Worm (Caenorhabditis elegans) whole organism, L1 larva: ENCODE measurements around the gene F56C3.4.
A peak's percentile ranks its signal among the peaks of the same experiment; 100 is the strongest.
"Not testable (repeated sequence)": the region's sequence is repeated elsewhere in the genome, so short reads cannot be mapped to it uniquely, and the experiment has no call there.

Experiments used
- C04F5.9 ChIP-seq: sonication (generic microtip); optimal IDR thresholded peaks from 2 replicates; lab custom pipeline; 2016; ENCODE audit warnings: missing genetic modification characterization, missing compliant biosample characterization
- C16A3.4 ChIP-seq: fragments of 150-350 bp; optimal IDR thresholded peaks from 2 replicates; lab custom pipeline; 2014; ENCODE audit warnings: missing biosample characterization, missing genetic modification characterization
- C34B4.2 ChIP-seq: sonication (generic microtip); optimal IDR thresholded peaks from 2 replicates; lab custom pipeline; 2017; ENCODE audit warnings: mild to moderate bottlenecking, missing genetic modification characterization, missing compliant biosample characterization
- Y116A8C.19 ChIP-seq: sonication (generic microtip); optimal IDR thresholded peaks from 2 replicates; lab custom pipeline; 2016; ENCODE audit warnings: missing compliant biosample characterization, missing genetic modification characterization, borderline replicate concordance
- blmp-1 ChIP-seq: fragments of 150-350 bp; optimal IDR thresholded peaks from 2 replicates; lab custom pipeline; 2014; ENCODE audit warnings: missing biosample characterization, missing genetic modification characterization
- ceh-63 ChIP-seq: fragments of 200-800 bp; sonication (Bioruptor generic); optimal IDR thresholded peaks from 2 replicates; lab custom pipeline; 2018; ENCODE audit warnings: mild to moderate bottlenecking, missing genetic modification characterization, missing compliant biosample characterization
- ceh-88 ChIP-seq: fragments of 200-800 bp; sonication (Bioruptor generic); IDR thresholded peaks from 2 replicates; pipeline ENCODE4 v1.3.6; 2022; ENCODE audit warnings: missing genetic modification characterization, missing compliant biosample characterization
- dpl-1 ChIP-seq, 3 experiments: fragments of 150-350 bp in 2 of 3; sonication (generic microtip) in 1 of 3; optimal IDR thresholded peaks; 2 replicates each; lab custom pipeline; 2014 to 2017; ENCODE audit warnings: missing biosample characterization in 3 of 3, missing genetic modification characterization in 3 of 3, missing genetic modification reagents in 3 of 3
- efl-1 ChIP-seq, 4 experiments: fragments of 150-350 bp; optimal IDR thresholded peaks in 3 of 4; peaks in 1 of 4; 1 replicate in 1 of 4; 2 replicates in 3 of 4; lab custom pipeline; 2014; ENCODE audit warnings: missing biosample characterization in 2 of 4, missing genetic modification characterization in 2 of 4, missing genetic modification reagents in 2 of 4
- efl-3 ChIP-seq: fragments of 200-800 bp; sonication (Bioruptor generic); optimal IDR thresholded peaks from 2 replicates; lab custom pipeline; 2018; ENCODE audit warnings: mild to moderate bottlenecking, missing genetic modification characterization, missing compliant biosample characterization
- egl-27 ChIP-seq, 2 experiments: fragments of 150-350 bp in 1 of 2; sonication (generic microtip); optimal IDR thresholded peaks; 3 replicates each; lab custom pipeline; 2017 to 2018; ENCODE audit warnings: missing biosample characterization in 2 of 2, missing genetic modification characterization in 2 of 2, missing genetic modification reagents in 2 of 2
- ets-5 ChIP-seq: fragments of 200-800 bp; sonication (Bioruptor generic); IDR thresholded peaks from 2 replicates; pipeline ENCODE4 v1.3.6; 2022; ENCODE audit warnings: missing genetic modification characterization, missing compliant biosample characterization
- fkh-10 ChIP-seq: sonication (generic microtip); optimal IDR thresholded peaks from 2 replicates; lab custom pipeline; 2017; ENCODE audit warnings: missing biosample characterization, missing genetic modification reagents, missing genetic modification characterization
- fkh-8 ChIP-seq: sonication (generic microtip); optimal IDR thresholded peaks from 2 replicates; lab custom pipeline; 2016; ENCODE audit warnings: mild to moderate bottlenecking, missing genetic modification characterization, missing compliant biosample characterization
- fos-1 ChIP-seq: fragments of 150-350 bp; optimal IDR thresholded peaks from 2 replicates; lab custom pipeline; 2014; ENCODE audit warnings: missing biosample characterization, missing genetic modification characterization
- hlh-17 ChIP-seq: fragments of 200-800 bp; sonication (Bioruptor generic); optimal IDR thresholded peaks from 2 replicates; lab custom pipeline; 2018; ENCODE audit warnings: missing genetic modification characterization, mild to moderate bottlenecking, missing compliant biosample characterization, moderate library complexity, borderline replicate concordance
- isw-1 ChIP-seq: fragments of 200-800 bp; sonication (Bioruptor generic); IDR thresholded peaks from 2 replicates; pipeline ENCODE4 v1.3.6; 2022; ENCODE audit warnings: missing genetic modification characterization, missing compliant biosample characterization
- jun-1 ChIP-seq: fragments of 150-350 bp; optimal IDR thresholded peaks from 2 replicates; lab custom pipeline; 2014; ENCODE audit warnings: missing biosample characterization, missing genetic modification reagents, missing genetic modification characterization
- lin-14 ChIP-seq: fragments of 200-800 bp; sonication (Bioruptor generic); optimal IDR thresholded peaks from 2 replicates; lab custom pipeline; 2018; ENCODE audit warnings: mild to moderate bottlenecking, missing genetic modification characterization, moderate library complexity, missing compliant biosample characterization
- lsy-2 ChIP-seq, 2 experiments: fragments of 150-350 bp; optimal IDR thresholded peaks; 2 replicates each; lab custom pipeline; 2014; ENCODE audit warnings: missing biosample characterization in 2 of 2, missing genetic modification characterization in 2 of 2
- mab-9 ChIP-seq: fragments of 200-800 bp; sonication (Bioruptor generic); IDR thresholded peaks from 2 replicates; pipeline ENCODE4 v1.3.6; 2022; ENCODE audit warnings: missing genetic modification reagents, missing genetic modification characterization, missing compliant biosample characterization
- mdl-1 ChIP-seq, 2 experiments: fragments of 150-350 bp; optimal IDR thresholded peaks; 2 replicates each; lab custom pipeline; 2014 to 2017; ENCODE audit warnings: missing biosample characterization in 2 of 2, missing genetic modification characterization in 2 of 2, inconsistent platforms in 1 of 2
- mef-2 ChIP-seq: fragments of 150-350 bp; optimal IDR thresholded peaks from 2 replicates; lab custom pipeline; 2014; ENCODE audit warnings: missing biosample characterization, missing genetic modification characterization
- nhr-11 ChIP-seq: fragments of 150-350 bp; optimal IDR thresholded peaks from 2 replicates; lab custom pipeline; 2014; ENCODE audit warnings: missing biosample characterization, missing genetic modification characterization
- nhr-12 ChIP-seq: sonication (generic microtip); optimal IDR thresholded peaks from 2 replicates; lab custom pipeline; 2017; ENCODE audit warnings: missing biosample characterization, missing genetic modification characterization
- nhr-20 ChIP-seq: sonication (generic microtip); optimal IDR thresholded peaks from 2 replicates; lab custom pipeline; 2016; ENCODE audit warnings: mild to moderate bottlenecking, missing genetic modification characterization, missing compliant biosample characterization
- nhr-237 ChIP-seq: fragments of 150-350 bp; optimal IDR thresholded peaks from 2 replicates; lab custom pipeline; 2014; ENCODE audit warnings: missing biosample characterization, missing genetic modification characterization
- nhr-47 ChIP-seq: sonication (generic microtip); optimal IDR thresholded peaks from 2 replicates; lab custom pipeline; 2016; ENCODE audit warnings: mild to moderate bottlenecking, missing genetic modification characterization, moderate library complexity, missing compliant biosample characterization
- nhr-71 ChIP-seq: sonication (generic microtip); optimal IDR thresholded peaks from 2 replicates; lab custom pipeline; 2016; ENCODE audit warnings: mild to moderate bottlenecking, missing genetic modification characterization, moderate library complexity, missing compliant biosample characterization
- nhr-84 ChIP-seq: sonication (generic microtip); optimal IDR thresholded peaks from 2 replicates; lab custom pipeline; 2017; ENCODE audit warnings: missing biosample characterization, missing genetic modification characterization
- pqm-1 ChIP-seq: sonication (generic microtip); optimal IDR thresholded peaks from 3 replicates; lab custom pipeline; 2017; ENCODE audit warnings: missing biosample characterization, missing genetic modification characterization
- rnt-1 ChIP-seq: sonication (generic microtip); optimal IDR thresholded peaks from 2 replicates; lab custom pipeline; 2016; ENCODE audit warnings: mild to moderate bottlenecking, missing genetic modification characterization, moderate library complexity, missing compliant biosample characterization
- sox-4 ChIP-seq: sonication (generic microtip); optimal IDR thresholded peaks from 2 replicates; lab custom pipeline; 2016; ENCODE audit warnings: missing genetic modification characterization, missing compliant biosample characterization
- sptf-1 ChIP-seq: fragments of 150-350 bp; optimal IDR thresholded peaks from 2 replicates; lab custom pipeline; 2014; ENCODE audit warnings: missing biosample characterization, missing genetic modification characterization
- tbx-2 ChIP-seq: sonication (generic microtip); optimal IDR thresholded peaks from 2 replicates; lab custom pipeline; 2016; ENCODE audit warnings: missing genetic modification characterization, missing compliant biosample characterization
- tlp-1 ChIP-seq: fragments of 150-350 bp; optimal IDR thresholded peaks from 2 replicates; lab custom pipeline; 2014; ENCODE audit warnings: missing biosample characterization, missing genetic modification characterization
- unc-130 ChIP-seq: fragments of 150-350 bp; optimal IDR thresholded peaks from 2 replicates; lab custom pipeline; 2017; ENCODE audit warnings: missing biosample characterization, missing genetic modification characterization, inconsistent platforms
- unc-98 ChIP-seq: fragments of 200-800 bp; sonication (Bioruptor generic); IDR thresholded peaks from 2 replicates; pipeline ENCODE4 v1.3.6; 2022; ENCODE audit warnings: missing genetic modification characterization, missing compliant biosample characterization
- zip-4 ChIP-seq: fragments of 200-800 bp; sonication (Bioruptor generic); optimal IDR thresholded peaks from 2 replicates; lab custom pipeline; 2018; ENCODE audit warnings: mild to moderate bottlenecking, missing genetic modification characterization, moderate library complexity, missing compliant biosample characterization
- ztf-11 ChIP-seq, 2 experiments: sonication (generic microtip); optimal IDR thresholded peaks; 2 replicates each; lab custom pipeline; 2016 to 2017; ENCODE audit warnings: missing genetic modification characterization in 2 of 2, missing biosample characterization in 1 of 2, missing compliant biosample characterization in 1 of 2
- ztf-4 ChIP-seq: fragments of 150-350 bp; optimal IDR thresholded peaks from 2 replicates; lab custom pipeline; 2014; ENCODE audit warnings: missing biosample characterization, missing genetic modification characterization

F56C3.4 gene

ce11 chrX:1360631-1361030 lies at the start of gene F56C3.4:
F56C3.4 (minus strand) TSS chrX:1360731.
- TF ChIP-seq nhr-237 (tag; lab: Kevin White, UChicago) = no peak

ce11 chrX:1409224-1409623 lies 48.7 kb upstream of the F56C3.4 start:
- TF ChIP-seq fkh-10 (no peak), mdl-1 (tag; optimal IDR thresholded peaks at IDR 0.05; lab: Kevin White, UChicago) (no peak), lsy-2 (tag; optimal IDR thresholded peaks at IDR 0.05; lab: Kevin White, UChicago) (no peak), blmp-1 (no peak), pqm-1 (tag; lab: Kevin White, UChicago) (no peak), mef-2 (tag; lab: Kevin White, UChicago) (no peak), efl-3 (no peak), efl-1 (optimal IDR thresholded peaks at IDR 0.05; lab: Kevin White, UChicago) (no peak), efl-1 (GFP tag; optimal IDR thresholded peaks at IDR 0.05 in 1 of 2; lab: Kevin White, UChicago) (no peak)

- TF ChIP-seq egl-27 (tag; optimal IDR thresholded peaks at IDR 0.05; lab: Kevin White, UChicago); jun-1 (tag; lab: Kevin White, UChicago); C34B4.2: not testable (repeated sequence)
These were observed 43.4 kb upstream of the F56C3.4 start, which contains the start of gene ZK402.1 for ce11 chrX:1403971-1404370. ZK402.1 (plus strand) TSS chrX:1404271.

- not testable (repeated sequence) for TF ChIP-seq dpl-1 (GFP tag; optimal IDR thresholded peaks at IDR 0.05; lab: Kevin White, UChicago); ztf-4; fkh-8
These were observed 42.9 kb upstream of the F56C3.4 start, which contains the start of gene ZK402.2 for ce11 chrX:1403444-1403843. ZK402.2 (plus strand) TSS chrX:1403744.

- TF ChIP-seq unc-98 (GFP tag; lab: Robert Waterston, UW) (no peak), unc-130 (tag; lab: Kevin White, UChicago) (no peak), nhr-11 (tag; lab: Kevin White, UChicago) (no peak), C04F5.9 (tag; lab: Kevin White, UChicago) (no peak), mab-9 (no peak)
These were observed 40.7 kb upstream of the F56C3.4 start, which contains the start of gene ZK402.5 for ce11 chrX:1401259-1401658. ZK402.5 (minus strand) TSS chrX:1401359.

- TF ChIP-seq jun-1 (tag; lab: Kevin White, UChicago) (no peak), nhr-47 (tag; lab: Kevin White, UChicago) (no peak), sox-4 (tag; lab: Kevin White, UChicago) (no peak), lin-14 (GFP tag; lab: Kevin White, UChicago) (no peak), ceh-63 (GFP tag; lab: Kevin White, UChicago) (no peak), fos-1 (tag; lab: Kevin White, UChicago) (no peak), zip-4 (GFP tag; lab: Kevin White, UChicago) (no peak), tlp-1 (tag; lab: Kevin White, UChicago) (no peak), blmp-1 (no peak)
These were observed 37.0 kb upstream of the F56C3.4 start, which contains the start of gene H39E20.1 for ce11 chrX:1397516-1397915. H39E20.1 (minus strand) TSS chrX:1397616.

ce11 chrX:1395793-1396192 lies 35.3 kb upstream of the F56C3.4 start:
- TF ChIP-seq nhr-71 (tag; lab: Kevin White, UChicago) (peak; percentile 63), nhr-12 (tag; lab: Kevin White, UChicago) (no peak), rnt-1 (tag; lab: Kevin White, UChicago) (peak; percentile 39), ceh-88 (no peak), zip-4 (GFP tag; lab: Kevin White, UChicago) (no peak), tbx-2 (tag; lab: Kevin White, UChicago) (peak; percentile 33), nhr-20 (peak; percentile 49), isw-1 (no peak), nhr-84 (tag; lab: Kevin White, UChicago) (no peak), hlh-17 (GFP tag; lab: Kevin White, UChicago) (no peak), fos-1 (tag; lab: Kevin White, UChicago) (no peak), Y116A8C.19 (tag; lab: Kevin White, UChicago) (no peak), ets-5 (GFP tag; lab: Robert Waterston, UW) (no peak), sptf-1 (tag; lab: Kevin White, UChicago) (no peak), unc-98 (GFP tag; lab: Robert Waterston, UW) (no peak), pqm-1 (tag; lab: Kevin White, UChicago) (no peak), ztf-11 (tag; optimal IDR thresholded peaks at IDR 0.05; lab: Kevin White, UChicago) (no peak), C16A3.4 (tag; lab: Kevin White, UChicago) (no peak), C34B4.2 (no peak), mdl-1 (tag; optimal IDR thresholded peaks at IDR 0.05; lab: Kevin White, UChicago) (peak in 1 of 2 experiments; percentile 19)
